Worm (Caenorhabditis elegans) whole organism, mixed stage, embryonic: ENCODE results near the gene nsun-1.

ENCODE experiments used
- blmp-1 ChIP-seq: fragments of 150-350 bp; optimal IDR thresholded peaks from 2 replicates; lab custom pipeline; 2014; ENCODE audit warnings: missing biosample characterization, missing genetic modification characterization
- ces-1 ChIP-seq: fragments of 150-350 bp; optimal IDR thresholded peaks from 2 replicates; lab custom pipeline; 2014; ENCODE audit warnings: missing biosample characterization, missing genetic modification reagents, missing genetic modification characterization
- unc-62 ChIP-seq: fragments of 150-350 bp; optimal IDR thresholded peaks from 2 replicates; lab custom pipeline; 2014; ENCODE audit warnings: missing biosample characterization, missing genetic modification reagents, missing genetic modification characterization

ce11 chrII:512630-513029 lies 36.9 kb upstream of the nsun-1 start:
- TF ChIP-seq ces-1 (GFP tag; lab: Kevin White, UChicago) (no peak), blmp-1 (tag; lab: Kevin White, UChicago) (no peak), unc-62 (GFP tag; lab: Kevin White, UChicago) (no peak)
